Fruit fly (Drosophila melanogaster) whole organism, embryonic: ENCODE measurements around the gene Swip-1.

Source experiments
- Atf3 ChIP-seq: fragments of 200-800 bp; sonication (Bioruptor generic); optimal IDR thresholded peaks from 3 replicates; lab custom pipeline; 2016; ENCODE audit warnings: missing biosample characterization, missing genetic modification characterization
- B-H1 ChIP-seq: fragments of 200-800 bp; sonication (Bioruptor generic); IDR thresholded peaks from 3 replicates; pipeline ENCODE4 v1.3.6; 2022; ENCODE audit warnings: missing biosample characterization, missing genetic modification characterization
- Bdp1 ChIP-seq: fragments of 200-800 bp; sonication (Bioruptor generic); optimal IDR thresholded peaks from 3 replicates; lab custom pipeline; 2016; ENCODE audit warnings: missing biosample characterization, missing genetic modification characterization
- BtbVII ChIP-seq: fragments of 200-800 bp; sonication (Bioruptor generic); optimal IDR thresholded peaks from 3 replicates; lab custom pipeline; 2017; ENCODE audit warnings: missing biosample characterization, mild to moderate bottlenecking, missing genetic modification characterization
- CG10462 ChIP-seq: fragments of 200-800 bp; sonication (Bioruptor generic); optimal IDR thresholded peaks from 2 replicates; lab custom pipeline; 2016; ENCODE audit warnings: missing biosample characterization, missing genetic modification characterization
- CG11695 ChIP-seq: fragments of 200-800 bp; sonication (Bioruptor generic); IDR thresholded peaks from 3 replicates; pipeline ENCODE4 v1.3.6; 2022; ENCODE audit warnings: missing biosample characterization, missing genetic modification characterization
- CG12236 ChIP-seq: fragments of 200-800 bp; sonication (Bioruptor generic); optimal IDR thresholded peaks from 2 replicates; lab custom pipeline; 2016; ENCODE audit warnings: missing biosample characterization, missing genetic modification characterization
- CG15073 ChIP-seq: fragments of 200-800 bp; sonication (Bioruptor generic); optimal IDR thresholded peaks from 2 replicates; lab custom pipeline; 2016; ENCODE audit warnings: missing biosample characterization, missing genetic modification characterization
- CG17612 ChIP-seq: fragments of 200-800 bp; sonication (Bioruptor generic); IDR thresholded peaks from 2 replicates; pipeline ENCODE4 v1.3.6; 2022; ENCODE audit warnings: missing biosample characterization, missing genetic modification characterization
- CG2875 ChIP-seq: fragments of 200-800 bp; sonication (Bioruptor generic); optimal IDR thresholded peaks from 2 replicates; lab custom pipeline; 2017; ENCODE audit warnings: missing biosample characterization, mild to moderate bottlenecking, missing genetic modification characterization, missing genetic modification reagents
- CG3065 ChIP-seq: fragments of 200-800 bp; sonication (Bioruptor generic); optimal IDR thresholded peaks from 2 replicates; lab custom pipeline; 2016; ENCODE audit warnings: missing biosample characterization, missing genetic modification characterization
- CG32532 ChIP-seq: fragments of 200-800 bp; sonication (Bioruptor generic); IDR thresholded peaks from 2 replicates; pipeline ENCODE4 v1.3.6; 2022; ENCODE audit warnings: missing biosample characterization, missing genetic modification characterization
- CG6854 ChIP-seq: fragments of 200-800 bp; sonication (Bioruptor generic); optimal IDR thresholded peaks from 3 replicates; lab custom pipeline; 2017; ENCODE audit warnings: missing biosample characterization, mild to moderate bottlenecking, missing genetic modification characterization
- CG7357 ChIP-seq: fragments of 200-800 bp; sonication (Bioruptor generic); IDR thresholded peaks from 3 replicates; pipeline ENCODE4 v1.3.6; 2022; ENCODE audit warnings: missing biosample characterization, missing genetic modification characterization
- CG7556 ChIP-seq: fragments of 200-800 bp; sonication (Bioruptor generic); optimal IDR thresholded peaks from 2 replicates; lab custom pipeline; 2017; ENCODE audit warnings: missing biosample characterization, mild to moderate bottlenecking, missing genetic modification characterization
- CG7963 ChIP-seq: fragments of 200-800 bp; sonication (Bioruptor generic); IDR thresholded peaks from 3 replicates; pipeline ENCODE4 v1.3.6; 2022; ENCODE audit warnings: missing biosample characterization, missing genetic modification characterization; ENCODE audit not compliant: partially characterized antibody
- CG8478 ChIP-seq: fragments of >200 bp; optimal IDR thresholded peaks from 2 replicates; lab custom pipeline; 2018
- CoRest ChIP-seq: fragments of 200-800 bp; sonication (Bioruptor generic); optimal IDR thresholded peaks from 3 replicates; lab custom pipeline; 2018; ENCODE audit warnings: missing biosample characterization, mild to moderate bottlenecking, missing genetic modification characterization, moderate library complexity
- Doc2 ChIP-seq: fragments of 200-800 bp; sonication (Bioruptor generic); IDR thresholded peaks from 2 replicates; pipeline ENCODE4 v1.3.6; 2022; ENCODE audit warnings: missing biosample characterization, missing genetic modification characterization
- GATAe ChIP-seq: fragments of 200-800 bp; sonication (Bioruptor generic); conservative IDR thresholded peaks from 2 replicates; pipeline ENCODE4 v1.3.6; 2022; ENCODE audit warnings: missing biosample characterization, missing genetic modification characterization
- H2.0 ChIP-seq: fragments of 200-800 bp; sonication (Bioruptor generic); IDR thresholded peaks from 2 replicates; pipeline ENCODE4 v1.3.6; 2022; ENCODE audit warnings: missing biosample characterization, missing genetic modification characterization
- Hmx ChIP-seq: fragments of 200-800 bp; sonication (Bioruptor generic); optimal IDR thresholded peaks from 2 replicates; lab custom pipeline; 2016; ENCODE audit warnings: missing biosample characterization, missing genetic modification characterization
- Jarid2 ChIP-seq: fragments of 200-800 bp; sonication (Bioruptor generic); optimal IDR thresholded peaks from 3 replicates; lab custom pipeline; 2017; ENCODE audit warnings: mild to moderate bottlenecking, missing biosample characterization, missing genetic modification reagents, missing genetic modification characterization
- Lim3 ChIP-seq: fragments of 200-800 bp; sonication (Bioruptor generic); IDR thresholded peaks from 2 replicates; pipeline ENCODE4 v1.3.6; 2022; ENCODE audit warnings: missing biosample characterization, missing genetic modification characterization
- MBD-R2 ChIP-seq: fragments of 200-800 bp; sonication (Bioruptor generic); IDR thresholded peaks from 2 replicates; pipeline ENCODE4 v1.3.6; 2022; ENCODE audit warnings: missing biosample characterization, missing genetic modification characterization
- Med ChIP-seq: fragments of 200-800 bp; sonication (Bioruptor generic); peaks from one replicate; lab custom pipeline; 2016; ENCODE audit warnings: missing biosample characterization, missing genetic modification characterization, mild to moderate bottlenecking, inconsistent platforms, moderate library complexity
- Mes4 ChIP-seq: fragments of 200-800 bp; sonication (Bioruptor generic); optimal IDR thresholded peaks from 2 replicates; lab custom pipeline; 2016; ENCODE audit warnings: missing biosample characterization, missing genetic modification characterization
- NfI ChIP-seq: fragments of 200-800 bp; sonication (Bioruptor generic); optimal IDR thresholded peaks from 3 replicates; lab custom pipeline; 2018; ENCODE audit warnings: missing biosample characterization, mild to moderate bottlenecking, missing genetic modification characterization, moderate library complexity
- Rx ChIP-seq: fragments of 200-800 bp; sonication (Bioruptor generic); IDR thresholded peaks from 2 replicates; pipeline ENCODE4 v1.3.6; 2022; ENCODE audit warnings: missing biosample characterization, missing genetic modification characterization
- Sox100B ChIP-seq: fragments of 200-800 bp; sonication (Bioruptor generic); optimal IDR thresholded peaks from 3 replicates; lab custom pipeline; 2018; ENCODE audit warnings: missing biosample characterization, mild to moderate bottlenecking, missing genetic modification characterization
- Ssrp ChIP-seq: fragments of 200-800 bp; sonication (Bioruptor generic); optimal IDR thresholded peaks from 2 replicates; lab custom pipeline; 2018; ENCODE audit warnings: missing biosample characterization, mild to moderate bottlenecking, missing genetic modification characterization, moderate library complexity
- ato ChIP-seq: fragments of 200-800 bp; sonication (Bioruptor generic); IDR thresholded peaks from 2 replicates; pipeline ENCODE4 v1.3.6; 2022; ENCODE audit warnings: missing biosample characterization, missing genetic modification characterization; ENCODE audit not compliant: partially characterized antibody
- bbx ChIP-seq: fragments of 200-800 bp; sonication (Bioruptor generic); IDR thresholded peaks from 2 replicates; pipeline ENCODE4 v1.3.6; 2022; ENCODE audit warnings: missing biosample characterization, missing genetic modification characterization; ENCODE audit not compliant: partially characterized antibody
- dysf ChIP-seq: fragments of 200-800 bp; sonication (Bioruptor generic); IDR thresholded peaks from 3 replicates; pipeline ENCODE4 v1.3.6; 2022; ENCODE audit warnings: missing biosample characterization, missing genetic modification characterization
- gem ChIP-seq: fragments of 200-800 bp; sonication (Bioruptor generic); optimal IDR thresholded peaks from 2 replicates; lab custom pipeline; 2019; ENCODE audit warnings: missing biosample characterization, mild to moderate bottlenecking, missing genetic modification characterization, moderate library complexity
- grau ChIP-seq: fragments of 200-800 bp; optimal IDR thresholded peaks from 3 replicates; lab custom pipeline; 2019; ENCODE audit warnings: missing biosample characterization, mild to moderate bottlenecking, missing genetic modification characterization, moderate library complexity
- gro ChIP-seq: fragments of 200-800 bp; sonication (Bioruptor generic); optimal IDR thresholded peaks from 2 replicates; lab custom pipeline; 2016; ENCODE audit warnings: missing biosample characterization, missing genetic modification characterization
- ham ChIP-seq: fragments of 200-800 bp; sonication (Bioruptor generic); IDR thresholded peaks from 2 replicates; pipeline ENCODE4 v1.3.6; 2022; ENCODE audit warnings: missing biosample characterization, missing genetic modification characterization
- hkb ChIP-seq, 2 experiments: fragments of 200-800 bp in 1 of 2; fragments of >200 bp in 1 of 2; sonication (Bioruptor generic) in 1 of 2; IDR thresholded peaks in 1 of 2; optimal IDR thresholded peaks in 1 of 2; 2 replicates each; pipeline versions ENCODE4 v1.3.6 to Lab custom; 2017 to 2022; ENCODE audit warnings: missing biosample characterization in 1 of 2, missing genetic modification characterization in 1 of 2
- jing ChIP-seq: fragments of 200-800 bp; sonication (Bioruptor generic); optimal IDR thresholded peaks from 2 replicates; lab custom pipeline; 2018; ENCODE audit warnings: missing biosample characterization, mild to moderate bottlenecking, missing genetic modification characterization
- lola ChIP-seq, 3 experiments: fragments of >200 bp in 2 of 3; fragments of 200-800 bp in 1 of 3; sonication (Bioruptor generic) in 1 of 3; optimal IDR thresholded peaks; 2 replicates each; lab custom pipeline; 2017 to 2019; ENCODE audit warnings: missing biosample characterization in 3 of 3, missing genetic modification characterization in 3 of 3, mild to moderate bottlenecking in 1 of 3, moderate library complexity in 1 of 3
- sc ChIP-seq, 3 experiments: fragments of >200 bp in 2 of 3; fragments of 200-800 bp in 1 of 3; sonication (Bioruptor generic) in 1 of 3; optimal IDR thresholded peaks; 2 replicates in 2 of 3; 3 replicates in 1 of 3; lab custom pipeline; 2017; ENCODE audit warnings: mild to moderate bottlenecking in 1 of 3, missing biosample characterization in 1 of 3, missing genetic modification characterization in 1 of 3, missing genetic modification reagents in 1 of 3
- slou ChIP-seq: fragments of 200-800 bp; sonication (Bioruptor generic); optimal IDR thresholded peaks from 3 replicates; lab custom pipeline; 2016; ENCODE audit warnings: missing biosample characterization, missing genetic modification characterization
- ssp ChIP-seq: fragments of 200-800 bp; sonication (Bioruptor generic); IDR thresholded peaks from 2 replicates; pipeline ENCODE4 v1.3.6; 2022; ENCODE audit warnings: missing biosample characterization, missing genetic modification characterization
- stc ChIP-seq: fragments of 200-800 bp; sonication (Bioruptor generic); IDR thresholded peaks from 2 replicates; pipeline ENCODE4 v1.3.6; 2022; ENCODE audit warnings: missing biosample characterization, missing genetic modification characterization
- tll ChIP-seq, 2 experiments: fragments of 200-800 bp in 1 of 2; fragments of >200 bp in 1 of 2; sonication (Bioruptor generic) in 1 of 2; optimal IDR thresholded peaks; 2 replicates each; lab custom pipeline; 2017 to 2019; ENCODE audit warnings: missing biosample characterization in 2 of 2, missing genetic modification characterization in 2 of 2, mild to moderate bottlenecking in 1 of 2, moderate library complexity in 1 of 2
- twi ChIP-seq: fragments of 200-800 bp; optimal IDR thresholded peaks from 2 replicates; lab custom pipeline; 2019; ENCODE audit warnings: missing biosample characterization, mild to moderate bottlenecking, missing genetic modification characterization, moderate library complexity
- usp ChIP-seq: fragments of >200 bp; optimal IDR thresholded peaks from 2 replicates; lab custom pipeline; 2017; ENCODE audit warnings: missing biosample characterization, missing genetic modification characterization

Swip-1 gene

DNA sequence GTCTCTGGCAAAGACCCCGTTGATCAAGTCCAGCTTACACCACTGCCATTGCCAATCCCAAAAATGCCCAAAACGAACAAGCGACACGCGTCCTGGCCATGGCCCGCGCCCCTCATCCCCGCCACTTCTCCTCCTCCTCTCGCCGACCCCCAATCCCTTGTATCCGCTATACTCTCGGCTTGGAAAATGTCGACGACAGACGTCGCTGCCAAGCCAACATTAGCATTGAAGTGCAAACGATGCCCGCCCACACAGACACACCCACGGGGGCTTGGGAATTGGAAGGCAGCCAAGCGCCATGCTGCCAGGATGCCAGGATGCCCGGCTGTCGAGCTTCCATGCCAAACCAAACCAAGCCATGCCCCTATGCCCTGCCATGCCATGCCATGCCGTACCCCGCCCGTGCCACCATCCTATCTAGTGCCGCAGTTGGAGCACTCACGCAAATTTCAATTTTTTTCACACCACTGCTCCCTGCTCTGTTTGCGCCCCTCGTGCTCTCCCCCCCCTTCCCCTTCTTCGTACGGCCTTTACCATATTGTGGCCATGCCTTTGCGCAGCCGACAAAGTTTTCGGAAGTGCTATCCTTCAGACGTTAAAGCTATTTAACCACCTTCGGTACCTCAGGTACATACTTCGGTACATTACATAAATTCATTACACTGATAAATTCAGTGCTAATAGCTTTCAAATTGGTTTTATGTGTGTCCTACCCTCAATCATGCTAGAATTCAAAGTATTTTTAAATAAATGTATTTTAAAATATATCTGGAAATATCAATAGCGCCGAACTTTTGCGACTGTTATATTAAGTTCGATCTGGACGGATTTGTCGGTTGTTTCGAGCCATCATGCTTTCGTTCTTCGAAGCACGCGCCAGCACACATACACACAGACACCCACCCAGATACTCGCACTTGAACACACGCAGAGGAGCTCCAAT, 34.5 kb upstream of the Swip-1 start (continued):
- TF ChIP-seq CG12236 (no peak), Sox100B (peak; percentile 86), gem (tag; lab: Kevin White, UChicago) (peak; percentile 90), gro (no peak), Bdp1 (GFP tag; lab: Kevin White, UChicago) (peak; percentile 35), Hmx (GFP tag; lab: Kevin White, UChicago) (no peak), CG3065 (GFP tag; lab: Kevin White, UChicago) (no peak), CG2875 (GFP tag; lab: Kevin White, UChicago) (peak; percentile 68), usp (GFP tag; lab: Kevin White, UChicago) (no peak), CG11695 (GFP tag; lab: Robert Waterston, UW) (peak; percentile 79), twi (tag; lab: Kevin White, UChicago) (peak; percentile 80), MBD-R2 (0 out of 2 replicates have a peak, but pooled peaks have one; percentile 24), hkb (optimal IDR thresholded peaks at IDR 0.05; lab: Kevin White, UChicago) (no peak), hkb (GFP tag; IDR thresholded peaks at IDR 0.05; lab: Robert Waterston, UW) (peak; percentile 70), bbx (GFP tag; lab: Robert Waterston, UW) (no peak), Rx (GFP tag; lab: Robert Waterston, UW) (no peak), GATAe (GFP tag; lab: Robert Waterston, UW) (no peak), CG7556 (GFP tag; lab: Kevin White, UChicago) (peak; percentile 93), Jarid2 (GFP tag; lab: Kevin White, UChicago) (peak; percentile 41), grau (tag; lab: Kevin White, UChicago) (peak; percentile 86), Lim3 (GFP tag; lab: Robert Waterston, UW) (no peak), CG7357 (GFP tag; lab: Robert Waterston, UW) (peak; percentile 39; the same call in 1 of the 3 replicates), ham (no peak), CG6854 (GFP tag; lab: Kevin White, UChicago) (peak; percentile 73), CG7963 (GFP tag; lab: Robert Waterston, UW) (no peak), sc (optimal IDR thresholded peaks at IDR 0.05; lab: Kevin White, UChicago) (no peak), sc (GFP tag; optimal IDR thresholded peaks at IDR 0.05; lab: Kevin White, UChicago) (peak; percentile 80), BtbVII (GFP tag; lab: Kevin White, UChicago) (peak; percentile 77), CoRest (tag; lab: Kevin White, UChicago) (peak; percentile 89), dysf (GFP tag; lab: Robert Waterston, UW) (peak; percentile 87), CG10462 (GFP tag; lab: Kevin White, UChicago) (peak; percentile 20), B-H1 (GFP tag; lab: Robert Waterston, UW) (no peak), CG32532 (peak; percentile 52), CG8478 (no peak), Med (peak; percentile 73), CG17612 (GFP tag; lab: Robert Waterston, UW) (no peak), ssp (GFP tag; lab: Robert Waterston, UW) (peak; percentile 51), stc (GFP tag; lab: Robert Waterston, UW) (0 out of 2 replicates have a peak, but pooled peaks have one; percentile 39), H2.0 (GFP tag; lab: Robert Waterston, UW) (no peak; the same call in 1 of the 2 replicates), jing (GFP tag; lab: Kevin White, UChicago) (peak; percentile 43), lola (GFP tag; optimal IDR thresholded peaks at IDR 0.05; lab: Kevin White, UChicago) (peak in 1 of 3 experiments; percentile 76), NfI (peak; percentile 83), Doc2 (no peak), Atf3 (GFP tag; lab: Kevin White, UChicago) (no peak), Ssrp (peak; percentile 77), slou (GFP tag; lab: Kevin White, UChicago) (peak; percentile 27), tll (GFP tag; optimal IDR thresholded peaks at IDR 0.05; lab: Kevin White, UChicago) (no peak), CG15073 (GFP tag; lab: Kevin White, UChicago) (peak; percentile 4), Mes4 (GFP tag; lab: Kevin White, UChicago) (peak; percentile 31), ato (GFP tag; lab: Robert Waterston, UW) (no peak)
